Worm (Caenorhabditis elegans): Measurements from ENCODE around the gene snb-2.

The snb-2 gene

ce11 chrV:12300166-12300565 is 45.5 kb downstream of the snb-2 start (continued):
- peak; percentile 67 for TF ChIP-seq hmg-1.1 (GFP tag; IDR thresholded peaks at IDR 0.05)
- TF ChIP-seq D1046.2 (GFP tag; IDR thresholded peaks at IDR 0.05) = no peak
- TF ChIP-seq Y5F2A.4 (GFP tag; optimal IDR thresholded peaks at IDR 0.05) = no peak
- no peak for TF ChIP-seq madf-9 (GFP tag; conservative IDR thresholded peaks at IDR 0.05)
- TF ChIP-seq aha-1 (tag) = peak; percentile 92
- TF ChIP-seq lin-39 (tag; optimal IDR thresholded peaks at IDR 0.05) = no peak
- TF ChIP-seq nhr-6 (tag; optimal IDR thresholded peaks at IDR 0.05) = peak; percentile 98
- peak; percentile 80 for TF ChIP-seq mep-1 (tag; optimal IDR thresholded peaks at IDR 0.05)
- TF ChIP-seq mxl-3 (GFP tag; optimal IDR thresholded peaks at IDR 0.05) = peak; percentile 58
- no peak for TF ChIP-seq pha-4 (GFP tag; IDR thresholded peaks at IDR 0.05)
- peak; percentile 55 for TF ChIP-seq pha-4 (tag; optimal IDR thresholded peaks at IDR 0.05)
- TF ChIP-seq mes-2 (tag; optimal IDR thresholded peaks at IDR 0.05; ENCODE audit: poor library complexity, severe bottlenecking) = peak; percentile 65
- peak; percentile 46 for TF ChIP-seq cey-2 (tag; optimal IDR thresholded peaks at IDR 0.05; ENCODE audit: borderline replicate concordance, insufficient read depth)
- TF ChIP-seq lir-3 (tag; optimal IDR thresholded peaks at IDR 0.05) = no peak

ce11 chrV:12299244-12299766 is 46.4 kb downstream of the snb-2 start:
- TF ChIP-seq hlh-11 (tag; optimal IDR thresholded peaks at IDR 0.05) (peak; percentile 23), ZK337.2 (GFP tag; IDR thresholded peaks at IDR 0.05) (no peak), spr-3 (GFP tag; optimal IDR thresholded peaks at IDR 0.05) (no peak), duxl-1 (tag; optimal IDR thresholded peaks at IDR 0.05; ENCODE audit: poor library complexity) (no peak), hmg-1.1 (GFP tag; IDR thresholded peaks at IDR 0.05) (no peak), spr-1 (tag; optimal IDR thresholded peaks at IDR 0.05) (no peak), lir-3 (tag; optimal IDR thresholded peaks at IDR 0.05) (no peak)

ce11 chrV:12298184-12298583 is 47.5 kb downstream of the snb-2 start:
- TF ChIP-seq F44E2.7 (GFP tag; IDR thresholded peaks at IDR 0.05) (no peak), duxl-1 (tag; optimal IDR thresholded peaks at IDR 0.05; ENCODE audit: poor library complexity) (no peak), nhr-10 (tag; optimal IDR thresholded peaks at IDR 0.05) (no peak), aha-1 (tag) (peak; percentile 70), snpc-1.2 (GFP tag; IDR thresholded peaks at IDR 0.05) (no peak), F26F4.8 (GFP tag; conservative IDR thresholded peaks at IDR 0.05) (no peak), dmd-9 (GFP tag; IDR thresholded peaks at IDR 0.05) (no peak), mxl-3 (GFP tag; optimal IDR thresholded peaks at IDR 0.05) (no peak), nhr-111 (GFP tag; optimal IDR thresholded peaks at IDR 0.05) (no peak), hlh-11 (tag; optimal IDR thresholded peaks at IDR 0.05) (peak; percentile 10), mxl-2 (GFP tag; conservative IDR thresholded peaks at IDR 0.05) (no peak), dmd-6 (GFP tag; IDR thresholded peaks at IDR 0.05) (peak; percentile 42; the same call in 1 of the 2 replicates), nhr-102 (tag; optimal IDR thresholded peaks at IDR 0.05) (no peak), pqm-1 (tag; optimal IDR thresholded peaks at IDR 0.05) (peak; percentile 83), Y75B8A.6 (GFP tag; IDR thresholded peaks at IDR 0.05) (no peak), unc-39 (tag; optimal IDR thresholded peaks at IDR 0.05) (no peak), F10B5.3 (tag; optimal IDR thresholded peaks at IDR 0.05) (no peak), php-3 (GFP tag; IDR thresholded peaks at IDR 0.05) (no peak), cey-2 (tag; optimal IDR thresholded peaks at IDR 0.05; ENCODE audit: borderline replicate concordance, insufficient read depth) (no peak), unc-62 (GFP tag; optimal IDR thresholded peaks at IDR 0.05 in 1 of 2) (peak in 1 of 2 experiments; percentile 83), unc-62 (tag; optimal IDR thresholded peaks at IDR 0.05) (no peak), T20F7.1 (GFP tag; optimal IDR thresholded peaks at IDR 0.05) (no peak), zip-11 (GFP tag; IDR thresholded peaks at IDR 0.05) (no peak), dmd-8 (GFP tag; IDR thresholded peaks at IDR 0.05) (no peak), zfp-2 (tag; optimal IDR thresholded peaks at IDR 0.05) (no peak), dve-1 (tag; optimal IDR thresholded peaks at IDR 0.05; ENCODE audit: insufficient read depth) (peak; percentile 40), lir-3 (tag; optimal IDR thresholded peaks at IDR 0.05) (no peak), mep-1 (tag; optimal IDR thresholded peaks at IDR 0.05) (no peak), F37D6.2 (tag; optimal IDR thresholded peaks at IDR 0.05) (no peak), daf-19 (GFP tag; conservative IDR thresholded peaks at IDR 0.05) (no peak), ZK337.2 (GFP tag; IDR thresholded peaks at IDR 0.05) (no peak), Y105C5A.15 (GFP tag; IDR thresholded peaks at IDR 0.05) (no peak), lin-13 (GFP tag; optimal IDR thresholded peaks at IDR 0.05) (no peak), lin-29 (GFP tag; IDR thresholded peaks at IDR 0.05) (no peak), egl-27 (tag; optimal IDR thresholded peaks at IDR 0.05) (no peak), ceh-32 (tag; optimal IDR thresholded peaks at IDR 0.05; ENCODE audit: poor library complexity) (no peak)
